Fruit fly (Drosophila melanogaster) whole organism, embryonic: ENCODE data around the gene CG7914.

ENCODE experiments used
- Blimp-1 ChIP-seq: fragments of 200-800 bp; sonication (Bioruptor generic); optimal IDR thresholded peaks from 3 replicates; lab custom pipeline; 2018; ENCODE audit warnings: missing biosample characterization, missing genetic modification characterization, mild to moderate bottlenecking, moderate library complexity, missing genetic modification reagents
- CG11093 ChIP-seq: fragments of 200-800 bp; sonication (Bioruptor generic); IDR thresholded peaks from 3 replicates; pipeline ENCODE4 v1.3.6; 2022; ENCODE audit warnings: missing biosample characterization, missing genetic modification characterization
- CG12155 ChIP-seq: fragments of 200-800 bp; sonication (Bioruptor generic); optimal IDR thresholded peaks from 3 replicates; lab custom pipeline; 2016; ENCODE audit warnings: missing biosample characterization, missing genetic modification characterization
- CG12744 ChIP-seq: fragments of 200-800 bp; sonication (Bioruptor generic); optimal IDR thresholded peaks from 2 replicates; lab custom pipeline; 2016; ENCODE audit warnings: missing biosample characterization, missing genetic modification characterization
- CG1647 ChIP-seq: fragments of 200-800 bp; sonication (Bioruptor generic); optimal IDR thresholded peaks from 3 replicates; lab custom pipeline; 2016; ENCODE audit warnings: missing biosample characterization, missing genetic modification characterization
- CG16815 ChIP-seq: fragments of 200-800 bp; sonication (Bioruptor generic); optimal IDR thresholded peaks from 3 replicates; lab custom pipeline; 2017; ENCODE audit warnings: missing biosample characterization, mild to moderate bottlenecking, missing genetic modification characterization
- CG17802 ChIP-seq: fragments of 200-800 bp; sonication (Bioruptor generic); optimal IDR thresholded peaks from 2 replicates; lab custom pipeline; 2018; ENCODE audit warnings: missing biosample characterization, mild to moderate bottlenecking, missing genetic modification characterization, moderate library complexity
- CG31224 ChIP-seq: fragments of 200-800 bp; sonication (Bioruptor generic); IDR thresholded peaks from 2 replicates; pipeline ENCODE4 v1.3.6; 2022; ENCODE audit warnings: missing biosample characterization, missing genetic modification characterization
- CG4404 ChIP-seq: fragments of 200-800 bp; sonication (Bioruptor generic); IDR thresholded peaks from 2 replicates; pipeline ENCODE4 v1.3.6; 2022; ENCODE audit warnings: missing biosample characterization, missing genetic modification characterization
- CG4730 ChIP-seq: fragments of 200-800 bp; sonication (Bioruptor generic); IDR thresholded peaks from 2 replicates; pipeline ENCODE4 v1.3.6; 2022; ENCODE audit warnings: missing biosample characterization, missing genetic modification characterization
- CG7786 ChIP-seq: fragments of 200-800 bp; sonication (Bioruptor generic); optimal IDR thresholded peaks from 2 replicates; lab custom pipeline; 2016; ENCODE audit warnings: missing biosample characterization, missing genetic modification characterization
- CG8478 ChIP-seq: fragments of >200 bp; optimal IDR thresholded peaks from 2 replicates; lab custom pipeline; 2018
- CG8944 ChIP-seq: fragments of 200-800 bp; sonication (Bioruptor generic); optimal IDR thresholded peaks from 3 replicates; lab custom pipeline; 2016; ENCODE audit warnings: missing biosample characterization, missing genetic modification characterization
- CG9609 ChIP-seq: fragments of 200-800 bp; sonication (Bioruptor generic); optimal IDR thresholded peaks from 3 replicates; lab custom pipeline; 2016; ENCODE audit warnings: missing biosample characterization, missing genetic modification characterization
- CG9817 ChIP-seq: fragments of 200-800 bp; sonication (Bioruptor generic); optimal IDR thresholded peaks from 2 replicates; lab custom pipeline; 2018; ENCODE audit warnings: missing biosample characterization, mild to moderate bottlenecking, missing genetic modification characterization, moderate library complexity
- Camta ChIP-seq: fragments of 200-800 bp; sonication (Bioruptor generic); optimal IDR thresholded peaks from 2 replicates; lab custom pipeline; 2016; ENCODE audit warnings: missing biosample characterization, missing genetic modification characterization
- CoRest ChIP-seq: fragments of 200-800 bp; sonication (Bioruptor generic); optimal IDR thresholded peaks from 3 replicates; lab custom pipeline; 2018; ENCODE audit warnings: missing biosample characterization, mild to moderate bottlenecking, missing genetic modification characterization, moderate library complexity
- D19B ChIP-seq: fragments of 200-800 bp; sonication (Bioruptor generic); optimal IDR thresholded peaks from 2 replicates; lab custom pipeline; 2017; ENCODE audit warnings: missing biosample characterization, mild to moderate bottlenecking, missing genetic modification characterization
- Hmr ChIP-seq: fragments of 200-800 bp; sonication (Bioruptor generic); optimal IDR thresholded peaks from 3 replicates; lab custom pipeline; 2017; ENCODE audit warnings: mild to moderate bottlenecking, missing biosample characterization, missing genetic modification reagents, missing genetic modification characterization
- Hr51 ChIP-seq, 2 experiments: fragments of 200-800 bp; sonication (Bioruptor generic); optimal IDR thresholded peaks; 2 replicates in 1 of 2; 3 replicates in 1 of 2; lab custom pipeline; 2016 to 2018; ENCODE audit warnings: missing biosample characterization in 2 of 2, missing genetic modification characterization in 2 of 2, mild to moderate bottlenecking in 1 of 2, moderate library complexity in 1 of 2
- Meics ChIP-seq: fragments of 200-800 bp; sonication (Bioruptor generic); optimal IDR thresholded peaks from 2 replicates; lab custom pipeline; 2017; ENCODE audit warnings: missing biosample characterization, mild to moderate bottlenecking, missing genetic modification characterization
- NfI ChIP-seq: fragments of 200-800 bp; sonication (Bioruptor generic); optimal IDR thresholded peaks from 3 replicates; lab custom pipeline; 2018; ENCODE audit warnings: missing biosample characterization, mild to moderate bottlenecking, missing genetic modification characterization, moderate library complexity
- PHDP ChIP-seq: fragments of 200-800 bp; sonication (Bioruptor generic); optimal IDR thresholded peaks from 3 replicates; lab custom pipeline; 2018; ENCODE audit warnings: missing biosample characterization, mild to moderate bottlenecking, missing genetic modification characterization, moderate library complexity
- Rx ChIP-seq: fragments of 200-800 bp; sonication (Bioruptor generic); IDR thresholded peaks from 2 replicates; pipeline ENCODE4 v1.3.6; 2022; ENCODE audit warnings: missing biosample characterization, missing genetic modification characterization
- Trl ChIP-seq, 3 experiments: fragments of >200 bp in 2 of 3; fragments of 200-800 bp in 1 of 3; sonication (Bioruptor generic) in 1 of 3; optimal IDR thresholded peaks; 2 replicates in 1 of 3; 3 replicates in 2 of 3; lab custom pipeline; 2016 to 2017; ENCODE audit warnings: missing biosample characterization in 1 of 3, missing genetic modification characterization in 1 of 3
- Xrp1 ChIP-seq: fragments of 200-800 bp; sonication (Bioruptor generic); IDR thresholded peaks from 2 replicates; pipeline ENCODE4 v1.3.6; 2022; ENCODE audit warnings: missing biosample characterization, missing genetic modification characterization
- ab ChIP-seq: fragments of 200-800 bp; sonication (Bioruptor generic); optimal IDR thresholded peaks from 2 replicates; lab custom pipeline; 2016; ENCODE audit warnings: missing biosample characterization, missing genetic modification characterization
- bab2 ChIP-seq: fragments of 200-800 bp; sonication (Bioruptor generic); optimal IDR thresholded peaks from 2 replicates; lab custom pipeline; 2016; ENCODE audit warnings: missing biosample characterization, missing genetic modification characterization
- bigmax ChIP-seq: fragments of 200-800 bp; sonication (Bioruptor generic); optimal IDR thresholded peaks from 2 replicates; lab custom pipeline; 2018; ENCODE audit warnings: missing biosample characterization, mild to moderate bottlenecking, missing genetic modification characterization
- bsh ChIP-seq, 2 experiments: fragments of 200-800 bp; sonication (Bioruptor generic); optimal IDR thresholded peaks; 2 replicates each; lab custom pipeline; 2017 to 2018; ENCODE audit warnings: mild to moderate bottlenecking in 2 of 2, missing biosample characterization in 2 of 2, missing genetic modification characterization in 2 of 2, moderate library complexity in 1 of 2
- cas ChIP-seq: fragments of 200-800 bp; sonication (Bioruptor generic); IDR thresholded peaks from 2 replicates; pipeline ENCODE4 v1.3.6; 2022; ENCODE audit warnings: missing biosample characterization, missing genetic modification characterization
- chif ChIP-seq, 2 experiments: fragments of 200-800 bp; sonication (Bioruptor generic); optimal IDR thresholded peaks; 3 replicates each; lab custom pipeline; 2016; ENCODE audit warnings: missing biosample characterization in 2 of 2, missing genetic modification characterization in 2 of 2
- grau ChIP-seq: fragments of 200-800 bp; optimal IDR thresholded peaks from 3 replicates; lab custom pipeline; 2019; ENCODE audit warnings: missing biosample characterization, mild to moderate bottlenecking, missing genetic modification characterization, moderate library complexity
- grn ChIP-seq: fragments of 200-800 bp; sonication (Bioruptor generic); optimal IDR thresholded peaks from 3 replicates; lab custom pipeline; 2017; ENCODE audit warnings: missing biosample characterization, missing genetic modification characterization
- h ChIP-seq: fragments of >200 bp; optimal IDR thresholded peaks from 2 replicates; lab custom pipeline; 2017
- her ChIP-seq: fragments of 200-800 bp; sonication (Bioruptor generic); optimal IDR thresholded peaks from 2 replicates; lab custom pipeline; 2016; ENCODE audit warnings: missing biosample characterization, missing genetic modification characterization
- lov ChIP-seq, 2 experiments: fragments of 200-800 bp in 1 of 2; fragments of >200 bp in 1 of 2; sonication (Bioruptor generic) in 1 of 2; IDR thresholded peaks in 1 of 2; optimal IDR thresholded peaks in 1 of 2; 2 replicates in 1 of 2; 3 replicates in 1 of 2; pipeline versions ENCODE4 v1.3.6 to Lab custom; 2017 to 2022; ENCODE audit warnings: missing biosample characterization in 1 of 2, missing genetic modification characterization in 1 of 2
- luna ChIP-seq: fragments of 200-800 bp; sonication (Bioruptor generic); optimal IDR thresholded peaks from 2 replicates; lab custom pipeline; 2016; ENCODE audit warnings: missing biosample characterization, missing genetic modification characterization
- maf-S ChIP-seq: fragments of 200-800 bp; sonication (Bioruptor generic); optimal IDR thresholded peaks from 2 replicates; lab custom pipeline; 2016; ENCODE audit warnings: missing biosample characterization, missing genetic modification characterization
- mam ChIP-seq: fragments of 200-800 bp; sonication (Bioruptor generic); optimal IDR thresholded peaks from 3 replicates; lab custom pipeline; 2016; ENCODE audit warnings: missing biosample characterization, missing genetic modification characterization
- oc ChIP-seq: fragments of 200-800 bp; sonication (Bioruptor generic); optimal IDR thresholded peaks from 2 replicates; lab custom pipeline; 2018; ENCODE audit warnings: missing biosample characterization, mild to moderate bottlenecking, missing genetic modification characterization, moderate library complexity
- odd ChIP-seq: fragments of 200-800 bp; sonication (Bioruptor generic); optimal IDR thresholded peaks from 2 replicates; lab custom pipeline; 2017; ENCODE audit warnings: missing biosample characterization, mild to moderate bottlenecking, missing genetic modification characterization
- onecut ChIP-seq: fragments of 200-800 bp; sonication (Bioruptor generic); IDR thresholded peaks from 2 replicates; pipeline ENCODE4 v1.3.6; 2022; ENCODE audit warnings: missing biosample characterization, missing genetic modification characterization
- otp ChIP-seq: fragments of 200-800 bp; sonication (Bioruptor generic); IDR thresholded peaks from 3 replicates; pipeline ENCODE4, ENCODE4 v1.3.6; 2022; ENCODE audit warnings: missing biosample characterization, missing genetic modification characterization
- p53 ChIP-seq: fragments of 200-800 bp; sonication (Bioruptor generic); optimal IDR thresholded peaks from 2 replicates; lab custom pipeline; 2016; ENCODE audit warnings: missing biosample characterization, missing genetic modification characterization
- phol ChIP-seq: fragments of 200-800 bp; sonication (Bioruptor generic); optimal IDR thresholded peaks from 3 replicates; lab custom pipeline; 2018; ENCODE audit warnings: missing biosample characterization, mild to moderate bottlenecking, missing genetic modification characterization, moderate library complexity
- pum ChIP-seq: fragments of 200-800 bp; sonication (Bioruptor generic); optimal IDR thresholded peaks from 2 replicates; lab custom pipeline; 2016; ENCODE audit warnings: missing biosample characterization, missing genetic modification characterization
- ro ChIP-seq: fragments of 200-800 bp; sonication (Bioruptor generic); IDR thresholded peaks from 2 replicates; pipeline ENCODE4 v1.3.6; 2022; ENCODE audit warnings: missing biosample characterization, missing genetic modification characterization
- row ChIP-seq: fragments of 200-800 bp; sonication (Bioruptor generic); IDR thresholded peaks from 3 replicates; pipeline ENCODE4 v1.3.6; 2022; ENCODE audit warnings: missing biosample characterization, missing genetic modification characterization
- salm ChIP-seq: fragments of 200-800 bp; sonication (Bioruptor generic); optimal IDR thresholded peaks from 2 replicates; lab custom pipeline; 2018; ENCODE audit warnings: missing biosample characterization, mild to moderate bottlenecking, missing genetic modification characterization
- sens ChIP-seq: fragments of 200-800 bp; sonication (Bioruptor generic); peaks from one replicate; lab custom pipeline; 2016; ENCODE audit warnings: missing biosample characterization, missing genetic modification characterization
- sqz ChIP-seq: fragments of 200-800 bp; sonication (Bioruptor generic); optimal IDR thresholded peaks from 3 replicates; lab custom pipeline; 2018; ENCODE audit warnings: missing biosample characterization, mild to moderate bottlenecking, missing genetic modification characterization
- toy ChIP-seq: fragments of 200-800 bp; sonication (Bioruptor generic); IDR thresholded peaks from 2 replicates; pipeline ENCODE4 v1.3.6; 2022; ENCODE audit warnings: missing biosample characterization, missing genetic modification characterization
- zf30C ChIP-seq: fragments of 200-800 bp; sonication (Bioruptor generic); optimal IDR thresholded peaks from 3 replicates; lab custom pipeline; 2018; ENCODE audit warnings: missing biosample characterization, mild to moderate bottlenecking, missing genetic modification characterization

Gene CG7914

DNA sequence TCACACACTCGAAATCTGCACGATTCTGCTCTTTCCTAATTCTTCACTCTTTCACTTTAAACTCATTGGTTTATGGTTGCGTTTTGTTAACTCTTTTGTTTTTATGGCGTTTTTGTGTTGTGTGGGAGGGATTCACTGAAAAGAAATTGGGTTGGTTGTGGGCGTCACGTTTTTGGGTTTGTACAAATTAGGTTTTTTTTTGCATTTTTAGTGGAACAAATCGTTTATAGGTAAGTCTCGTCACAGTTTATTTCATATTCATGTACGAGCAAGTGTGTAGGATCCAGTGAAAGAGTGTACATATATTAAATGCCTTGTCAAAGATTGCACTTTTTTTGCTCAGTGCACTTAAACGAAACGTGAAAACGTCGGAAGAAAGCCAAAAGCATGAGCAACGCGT is 28.5 kb downstream of the CG7914 start (continued):
- TF ChIP-seq chif (GFP tag; optimal IDR thresholded peaks at IDR 0.05; lab: Kevin White, UChicago) = peak; percentile 30 to 37
- TF ChIP-seq CG9609 = peak; percentile 38
- TF ChIP-seq maf-S (GFP tag; lab: Kevin White, UChicago) = no peak
- peak; percentile 15 for TF ChIP-seq PHDP (tag; lab: Kevin White, UChicago)
- no peak for TF ChIP-seq toy
- TF ChIP-seq otp (GFP tag; lab: Robert Waterston, UW) = no peak
- 0 out of 2 replicates have a peak, but pooled peaks have one; percentile 10 for TF ChIP-seq Xrp1 (GFP tag; lab: Robert Waterston, UW)
- peak; percentile 5 for TF ChIP-seq grau
- 0 out of 3 replicates have a peak, but pooled peaks have one; percentile 32 for TF ChIP-seq row (GFP tag; lab: Robert Waterston, UW)
- TF ChIP-seq p53 (GFP tag; lab: Kevin White, UChicago) = no peak
- 0 out of 3 replicates have a peak, but pooled peaks have one; percentile 19 for TF ChIP-seq CG11093 (GFP tag; lab: Robert Waterston, UW)
- peak; percentile 21 for TF ChIP-seq Meics (GFP tag; lab: Kevin White, UChicago)
- no peak for TF ChIP-seq bigmax (GFP tag; lab: Kevin White, UChicago)
- TF ChIP-seq CG12155 (GFP tag; lab: Kevin White, UChicago) = peak; percentile 14
- no peak for TF ChIP-seq h (lab: Kevin White, UChicago)
- no peak for TF ChIP-seq CG8478 (lab: Kevin White, UChicago)
- no peak for TF ChIP-seq luna (GFP tag; lab: Kevin White, UChicago)
- no peak for TF ChIP-seq cas
- TF ChIP-seq NfI (GFP tag; lab: Kevin White, UChicago) = no peak
- TF ChIP-seq D19B (GFP tag; lab: Kevin White, UChicago) = peak; percentile 9
- no peak for TF ChIP-seq odd (GFP tag; lab: Kevin White, UChicago)
- TF ChIP-seq bab2 (GFP tag; lab: Kevin White, UChicago) = peak; percentile 32
- peak; percentile 2 for TF ChIP-seq Hmr (GFP tag; lab: Kevin White, UChicago)
- TF ChIP-seq CG9817 (tag; lab: Kevin White, UChicago) = no peak
- TF ChIP-seq CG7786 = peak; percentile 33
- no peak for TF ChIP-seq CG31224 (GFP tag; lab: Robert Waterston, UW)
- TF ChIP-seq her (GFP tag; lab: Kevin White, UChicago) = peak; percentile 9
- TF ChIP-seq CG16815 = no peak
- TF ChIP-seq sens (GFP tag; lab: Kevin White, UChicago) = peak; percentile 75
- peak; percentile 2 for TF ChIP-seq zf30C
- TF ChIP-seq mam = peak; percentile 27
- no peak for TF ChIP-seq CG4404
- TF ChIP-seq pum (GFP tag; lab: Kevin White, UChicago) = peak; percentile 15
- TF ChIP-seq bsh (GFP tag; optimal IDR thresholded peaks at IDR 0.05; lab: Kevin White, UChicago) = peak in 1 of 2 experiments; percentile 25
- TF ChIP-seq onecut (GFP tag; lab: Robert Waterston, UW) = no peak
- TF ChIP-seq CG17802 (tag; lab: Kevin White, UChicago) = no peak
- TF ChIP-seq CG8944 (GFP tag; lab: Kevin White, UChicago) = peak; percentile 22
- peak; percentile 26 for TF ChIP-seq phol
- peak; percentile 38 for TF ChIP-seq CoRest (tag; lab: Kevin White, UChicago)
- no peak for TF ChIP-seq Trl (optimal IDR thresholded peaks at IDR 0.05; lab: Kevin White, UChicago)
- TF ChIP-seq Trl (GFP tag; optimal IDR thresholded peaks at IDR 0.05; lab: Kevin White, UChicago) = peak; percentile 17

DNA sequence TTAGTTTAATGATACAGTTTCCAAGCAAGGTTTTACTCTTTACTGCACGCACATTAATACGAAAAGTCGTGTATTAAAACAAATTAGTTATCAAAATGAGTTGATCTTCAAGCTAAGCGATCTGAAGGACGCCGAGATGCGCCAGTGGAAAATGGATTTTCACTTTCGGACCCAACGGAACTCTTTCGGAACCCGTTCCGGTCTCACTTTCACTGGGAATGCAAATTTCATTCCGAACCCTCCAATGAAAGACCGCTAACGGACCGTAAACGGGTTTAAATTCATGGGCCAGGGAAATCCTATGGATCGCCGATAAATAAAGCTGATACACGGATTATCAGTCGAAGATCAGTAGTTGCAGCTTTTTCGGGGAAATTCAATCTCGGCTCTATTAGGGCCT is 29.8 kb downstream of the CG7914 start:
- peak; percentile 13 for TF ChIP-seq grn (GFP tag; lab: Kevin White, UChicago)
- TF ChIP-seq Blimp-1 = peak; percentile 93
- TF ChIP-seq ro (GFP tag; lab: Robert Waterston, UW) = no peak
- TF ChIP-seq ab (GFP tag; lab: Kevin White, UChicago) = no peak
- no peak for TF ChIP-seq CG12744
- TF ChIP-seq salm (tag; lab: Kevin White, UChicago) = no peak
- no peak for TF ChIP-seq CG1647
- no peak for TF ChIP-seq Hr51 (GFP tag; optimal IDR thresholded peaks at IDR 0.05; lab: Kevin White, UChicago)
- no peak for TF ChIP-seq Camta (GFP tag; lab: Kevin White, UChicago)
- no peak for TF ChIP-seq lov (optimal IDR thresholded peaks at IDR 0.05; lab: Kevin White, UChicago)
- no peak for TF ChIP-seq lov (GFP tag; IDR thresholded peaks at IDR 0.05; lab: Robert Waterston, UW)
- TF ChIP-seq oc (tag; lab: Kevin White, UChicago) = peak; percentile 41
- TF ChIP-seq CG4730 (GFP tag; lab: Robert Waterston, UW) = no peak
- no peak for TF ChIP-seq Rx (GFP tag; lab: Robert Waterston, UW)
- no peak for TF ChIP-seq sqz (GFP tag; lab: Kevin White, UChicago)
